Fruit fly (Drosophila melanogaster) whole organism, embryonic: ENCODE data around the gene CatB.

Experiments
- Aef1 ChIP-seq: fragments of 200-800 bp; sonication (Bioruptor generic); IDR thresholded peaks from 3 replicates; pipeline ENCODE4 v1.3.6; 2022; ENCODE audit warnings: missing biosample characterization, missing genetic modification characterization
- B-H1 ChIP-seq: fragments of 200-800 bp; sonication (Bioruptor generic); IDR thresholded peaks from 3 replicates; pipeline ENCODE4 v1.3.6; 2022; ENCODE audit warnings: missing biosample characterization, missing genetic modification characterization
- CG10321 ChIP-seq: fragments of 200-800 bp; sonication (Bioruptor generic); IDR thresholded peaks from 2 replicates; pipeline ENCODE4 v1.3.6; 2022; ENCODE audit warnings: missing biosample characterization, missing genetic modification characterization
- CG10366 ChIP-seq: fragments of 200-800 bp; sonication (Bioruptor generic); IDR thresholded peaks from 2 replicates; pipeline ENCODE4 v1.3.6; 2022; ENCODE audit warnings: missing biosample characterization, missing genetic modification characterization
- CG10543 ChIP-seq: fragments of 200-800 bp; sonication (Bioruptor generic); optimal IDR thresholded peaks from 3 replicates; lab custom pipeline; 2017; ENCODE audit warnings: missing biosample characterization, mild to moderate bottlenecking, missing genetic modification characterization, moderate library complexity
- CG12071 ChIP-seq: fragments of 200-800 bp; sonication (Bioruptor generic); optimal IDR thresholded peaks from 3 replicates; lab custom pipeline; 2018; ENCODE audit warnings: missing biosample characterization, mild to moderate bottlenecking, missing genetic modification characterization
- CG1602 ChIP-seq: fragments of 200-800 bp; sonication (Bioruptor generic); optimal IDR thresholded peaks from 3 replicates; lab custom pipeline; 2016; ENCODE audit warnings: missing biosample characterization, missing genetic modification characterization
- CG2875 ChIP-seq: fragments of 200-800 bp; sonication (Bioruptor generic); optimal IDR thresholded peaks from 2 replicates; lab custom pipeline; 2017; ENCODE audit warnings: missing biosample characterization, mild to moderate bottlenecking, missing genetic modification characterization, missing genetic modification reagents
- CG3065 ChIP-seq: fragments of 200-800 bp; sonication (Bioruptor generic); optimal IDR thresholded peaks from 2 replicates; lab custom pipeline; 2016; ENCODE audit warnings: missing biosample characterization, missing genetic modification characterization
- CG3726 ChIP-seq: fragments of 200-800 bp; sonication (Bioruptor generic); IDR thresholded peaks from 3 replicates; pipeline ENCODE4, ENCODE4 v1.3.6; 2022; ENCODE audit warnings: missing biosample characterization, missing genetic modification characterization
- CG4360 ChIP-seq: fragments of 200-800 bp; sonication (Bioruptor generic); IDR thresholded peaks from 2 replicates; pipeline ENCODE4 v1.3.6; 2022; ENCODE audit warnings: missing biosample characterization, missing genetic modification characterization
- CG7786 ChIP-seq: fragments of 200-800 bp; sonication (Bioruptor generic); optimal IDR thresholded peaks from 2 replicates; lab custom pipeline; 2016; ENCODE audit warnings: missing biosample characterization, missing genetic modification characterization
- CoRest ChIP-seq: fragments of 200-800 bp; sonication (Bioruptor generic); optimal IDR thresholded peaks from 3 replicates; lab custom pipeline; 2018; ENCODE audit warnings: missing biosample characterization, mild to moderate bottlenecking, missing genetic modification characterization, moderate library complexity
- Dip2 ChIP-seq: fragments of 200-800 bp; sonication (Bioruptor generic); IDR thresholded peaks from 2 replicates; pipeline ENCODE4 v1.3.6; 2022; ENCODE audit warnings: missing biosample characterization, missing genetic modification characterization
- HLH54F ChIP-seq: fragments of 200-800 bp; sonication (Bioruptor generic); optimal IDR thresholded peaks from 3 replicates; lab custom pipeline; 2016; ENCODE audit warnings: missing biosample characterization, missing genetic modification characterization
- Hmx ChIP-seq: fragments of 200-800 bp; sonication (Bioruptor generic); optimal IDR thresholded peaks from 2 replicates; lab custom pipeline; 2016; ENCODE audit warnings: missing biosample characterization, missing genetic modification characterization
- Oaz ChIP-seq: fragments of 200-800 bp; sonication (Bioruptor generic); IDR thresholded peaks from 2 replicates; pipeline ENCODE4 v1.3.6; 2022; ENCODE audit warnings: missing biosample characterization, missing genetic modification characterization
- Six4 ChIP-seq: fragments of 200-800 bp; sonication (Bioruptor generic); optimal IDR thresholded peaks from 2 replicates; lab custom pipeline; 2016; ENCODE audit warnings: missing biosample characterization, missing genetic modification characterization
- Sox100B ChIP-seq: fragments of 200-800 bp; sonication (Bioruptor generic); optimal IDR thresholded peaks from 3 replicates; lab custom pipeline; 2018; ENCODE audit warnings: missing biosample characterization, mild to moderate bottlenecking, missing genetic modification characterization
- Sry-δ ChIP-seq: fragments of 200-800 bp; sonication (Bioruptor generic); optimal IDR thresholded peaks from 2 replicates; lab custom pipeline; 2016; ENCODE audit warnings: missing biosample characterization, missing genetic modification characterization
- Tbp ChIP-seq: fragments of >200 bp; optimal IDR thresholded peaks from 2 replicates; lab custom pipeline; 2018; ENCODE audit warnings: missing biosample characterization, missing genetic modification characterization
- Trl ChIP-seq, 3 experiments: fragments of >200 bp in 2 of 3; fragments of 200-800 bp in 1 of 3; sonication (Bioruptor generic) in 1 of 3; optimal IDR thresholded peaks; 2 replicates in 1 of 3; 3 replicates in 2 of 3; lab custom pipeline; 2016 to 2017; ENCODE audit warnings: missing biosample characterization in 1 of 3, missing genetic modification characterization in 1 of 3
- crp ChIP-seq, 2 experiments: fragments of 200-800 bp; sonication (Bioruptor generic); optimal IDR thresholded peaks; 2 replicates in 1 of 2; 3 replicates in 1 of 2; lab custom pipeline; 2017; ENCODE audit warnings: missing biosample characterization in 2 of 2, missing genetic modification characterization in 2 of 2, mild to moderate bottlenecking in 1 of 2, moderate library complexity in 1 of 2
- cwo ChIP-seq: fragments of 200-800 bp; sonication (Bioruptor generic); optimal IDR thresholded peaks from 3 replicates; lab custom pipeline; 2017; ENCODE audit warnings: missing biosample characterization, missing genetic modification characterization, mild to moderate bottlenecking, moderate library complexity, missing genetic modification reagents
- dmrt11E ChIP-seq: fragments of 200-800 bp; sonication (Bioruptor generic); optimal IDR thresholded peaks from 3 replicates; lab custom pipeline; 2018; ENCODE audit warnings: missing biosample characterization, mild to moderate bottlenecking, missing genetic modification characterization, moderate library complexity
- dysf ChIP-seq: fragments of 200-800 bp; sonication (Bioruptor generic); IDR thresholded peaks from 3 replicates; pipeline ENCODE4 v1.3.6; 2022; ENCODE audit warnings: missing biosample characterization, missing genetic modification characterization
- eyg ChIP-seq: fragments of 200-800 bp; sonication (Bioruptor generic); optimal IDR thresholded peaks from 3 replicates; lab custom pipeline; 2016; ENCODE audit warnings: missing biosample characterization, missing genetic modification characterization
- fu2 ChIP-seq: fragments of 200-800 bp; sonication (Bioruptor generic); optimal IDR thresholded peaks from 2 replicates; lab custom pipeline; 2016; ENCODE audit warnings: missing biosample characterization, missing genetic modification characterization
- hb ChIP-seq: fragments of 200-800 bp; sonication (Bioruptor generic); IDR thresholded peaks from 3 replicates; pipeline ENCODE4 v1.3.6; 2022; ENCODE audit warnings: missing biosample characterization, missing genetic modification characterization; ENCODE audit not compliant: partially characterized antibody
- inv ChIP-seq: fragments of 200-800 bp; sonication (Bioruptor generic); IDR thresholded peaks from 2 replicates; pipeline ENCODE4 v1.3.6; 2022; ENCODE audit warnings: missing biosample characterization, missing genetic modification characterization; ENCODE audit not compliant: partially characterized antibody
- jumu ChIP-seq: fragments of 200-800 bp; sonication (Bioruptor generic); optimal IDR thresholded peaks from 3 replicates; lab custom pipeline; 2016; ENCODE audit warnings: missing biosample characterization, missing genetic modification characterization
- mld ChIP-seq: fragments of 200-800 bp; sonication (Bioruptor generic); IDR thresholded peaks from 3 replicates; pipeline ENCODE4 v1.3.6; 2022; ENCODE audit warnings: missing biosample characterization, missing genetic modification characterization; ENCODE audit not compliant: partially characterized antibody
- p53 ChIP-seq: fragments of 200-800 bp; sonication (Bioruptor generic); optimal IDR thresholded peaks from 2 replicates; lab custom pipeline; 2016; ENCODE audit warnings: missing biosample characterization, missing genetic modification characterization
- pnt ChIP-seq: fragments of 200-800 bp; sonication (Bioruptor generic); optimal IDR thresholded peaks from 3 replicates; lab custom pipeline; 2016; ENCODE audit warnings: missing biosample characterization, missing genetic modification characterization
- schlank ChIP-seq: fragments of 200-800 bp; sonication (Bioruptor generic); optimal IDR thresholded peaks from 2 replicates; lab custom pipeline; 2018; ENCODE audit warnings: missing biosample characterization, mild to moderate bottlenecking, missing genetic modification characterization
- tio ChIP-seq: fragments of 200-800 bp; sonication (Bioruptor generic); optimal IDR thresholded peaks from 2 replicates; lab custom pipeline; 2017; ENCODE audit warnings: missing biosample characterization, missing genetic modification characterization, inconsistent platforms
- trem ChIP-seq: fragments of 200-800 bp; optimal IDR thresholded peaks from 3 replicates; lab custom pipeline; 2019; ENCODE audit warnings: missing biosample characterization, mild to moderate bottlenecking, missing genetic modification characterization, moderate library complexity
- vnd ChIP-seq: fragments of 200-800 bp; sonication (Bioruptor generic); IDR thresholded peaks from 3 replicates; pipeline ENCODE4 v1.3.6; 2022; ENCODE audit warnings: missing biosample characterization, missing genetic modification characterization; ENCODE audit not compliant: partially characterized antibody
- zfh1 ChIP-seq: fragments of 200-800 bp; sonication (Bioruptor generic); IDR thresholded peaks from 3 replicates; pipeline ENCODE4 v1.3.6; 2022; ENCODE audit warnings: missing biosample characterization, missing genetic modification characterization

The CatB gene

dm6 chr2L:8683261-8684042 is 21.9 kb upstream of the CatB start (continued):
- no peak for TF ChIP-seq Trl (optimal IDR thresholded peaks at IDR 0.05; lab: Kevin White, UChicago)
- no peak for TF ChIP-seq Trl (GFP tag; optimal IDR thresholded peaks at IDR 0.05; lab: Kevin White, UChicago)
- TF ChIP-seq crp (GFP tag; optimal IDR thresholded peaks at IDR 0.05; lab: Kevin White, UChicago), result no peak
- no peak for TF ChIP-seq pnt
- TF ChIP-seq Oaz (GFP tag; lab: Robert Waterston, UW), result no peak
- TF ChIP-seq CG4360 (GFP tag; lab: Robert Waterston, UW), result no peak
- TF ChIP-seq HLH54F (GFP tag; lab: Kevin White, UChicago), result no peak
- no peak for TF ChIP-seq CG10321 (GFP tag; lab: Robert Waterston, UW)
- peak; percentile 71; the same call in 2 of the 3 replicates for TF ChIP-seq hb (GFP tag; lab: Robert Waterston, UW)
- TF ChIP-seq schlank (tag; lab: Kevin White, UChicago), result no peak
- TF ChIP-seq inv (GFP tag; lab: Robert Waterston, UW), result peak; percentile 45; the same call in 1 of the 2 replicates
- TF ChIP-seq dmrt11E (tag; lab: Kevin White, UChicago), result no peak
- TF ChIP-seq Sry-δ (GFP tag; lab: Kevin White, UChicago), result no peak
- TF ChIP-seq CoRest (tag; lab: Kevin White, UChicago), result no peak
- no peak for TF ChIP-seq CG7786 (GFP tag; lab: Kevin White, UChicago)
- TF ChIP-seq cwo, result no peak
- TF ChIP-seq CG10366 (GFP tag; lab: Robert Waterston, UW), result no peak
- no peak for TF ChIP-seq trem (tag; lab: Kevin White, UChicago)
- no peak for TF ChIP-seq CG2875 (GFP tag; lab: Kevin White, UChicago)
- no peak for TF ChIP-seq fu2 (GFP tag; lab: Kevin White, UChicago)
- TF ChIP-seq CG1602, result no peak
- no peak for TF ChIP-seq Hmx (GFP tag; lab: Kevin White, UChicago)
- TF ChIP-seq Sox100B (GFP tag; lab: Kevin White, UChicago), result no peak
- peak; percentile 85 for TF ChIP-seq mld (GFP tag; lab: Robert Waterston, UW)
- TF ChIP-seq B-H1 (GFP tag; lab: Robert Waterston, UW), result no peak
- TF ChIP-seq vnd (GFP tag; lab: Robert Waterston, UW), result peak; percentile 71
- no peak for TF ChIP-seq zfh1 (GFP tag; lab: Robert Waterston, UW)
- TF ChIP-seq Tbp (GFP tag; lab: Kevin White, UChicago), result no peak
- no peak for TF ChIP-seq jumu (GFP tag; lab: Kevin White, UChicago)
- no peak for TF ChIP-seq p53 (GFP tag; lab: Kevin White, UChicago)
- TF ChIP-seq CG12071, result no peak
- TF ChIP-seq CG10543 (GFP tag; lab: Kevin White, UChicago), result no peak
- TF ChIP-seq dysf (GFP tag; lab: Robert Waterston, UW), result no peak
- TF ChIP-seq CG3726 (GFP tag; lab: Robert Waterston, UW), result no peak

DNA sequence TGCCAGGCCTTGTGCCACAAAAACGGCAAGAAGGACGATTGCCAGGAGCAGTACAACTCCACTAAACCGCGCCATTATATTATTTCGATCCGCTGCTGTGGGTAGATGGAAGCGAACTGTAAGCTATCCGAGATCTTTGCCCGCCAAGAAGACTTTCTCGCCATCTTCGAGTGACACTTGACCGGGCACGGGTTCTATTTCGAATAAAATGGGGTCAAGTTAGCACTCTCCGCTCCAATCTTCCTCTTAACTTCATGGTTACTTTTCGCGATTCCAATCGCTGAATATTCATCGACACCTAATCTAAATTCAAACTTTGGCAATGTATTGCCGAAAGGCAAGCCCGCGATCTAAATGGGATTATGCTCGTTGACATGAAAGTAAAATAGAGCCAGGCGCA is 21.1 kb upstream of the CatB start, which contains the start of gene CG9289:
Gene CG9289 (minus strand): TSS at position 101 of the 400 bp plus-strand sequence.
- no peak for TF ChIP-seq Aef1 (GFP tag; lab: Robert Waterston, UW)
- TF ChIP-seq dmrt11E (tag; lab: Kevin White, UChicago), result no peak
- TF ChIP-seq tio (GFP tag; lab: Kevin White, UChicago), result no peak
- no peak for TF ChIP-seq Six4
- no peak for TF ChIP-seq CG3065
- TF ChIP-seq eyg (GFP tag; lab: Kevin White, UChicago), result no peak
- TF ChIP-seq Dip2, result no peak
- TF ChIP-seq, all 482 proteins: peak for 0
